Worm (Caenorhabditis elegans) whole organism, early embryonic: ENCODE measurements around the gene clec-82.

Experiments used
- B0310.2 ChIP-seq: sonication (generic microtip); optimal IDR thresholded peaks from 2 replicates; lab custom pipeline; 2016; ENCODE audit warnings: mild to moderate bottlenecking, missing genetic modification characterization, missing compliant biosample characterization
- F13C5.2 ChIP-seq: sonication (generic microtip); optimal IDR thresholded peaks from 2 replicates; lab custom pipeline; 2017; ENCODE audit warnings: mild to moderate bottlenecking, missing genetic modification characterization, inconsistent platforms, missing compliant biosample characterization
- aly-1 ChIP-seq: sonication (generic microtip); optimal IDR thresholded peaks from 2 replicates; lab custom pipeline; 2016; ENCODE audit warnings: missing genetic modification characterization, missing compliant biosample characterization
- ama-1 ChIP-seq: fragments of 150-350 bp; optimal IDR thresholded peaks from 2 replicates; lab custom pipeline; 2014
- ceh-13 ChIP-seq: fragments of 200-800 bp; sonication (Bioruptor generic); optimal IDR thresholded peaks from 2 replicates; lab custom pipeline; 2018; ENCODE audit warnings: mild to moderate bottlenecking, missing genetic modification characterization, missing compliant biosample characterization
- ceh-36 ChIP-seq: sonication (generic microtip); optimal IDR thresholded peaks from 2 replicates; lab custom pipeline; 2016; ENCODE audit warnings: missing genetic modification characterization, inconsistent platforms, missing compliant biosample characterization
- ets-7 ChIP-seq: sonication (generic microtip); optimal IDR thresholded peaks from 2 replicates; lab custom pipeline; 2016; ENCODE audit warnings: missing genotype, missing genetic modification characterization, missing compliant biosample characterization
- flt-1 ChIP-seq: fragments of 200-800 bp; sonication (Bioruptor generic); IDR thresholded peaks from 2 replicates; pipeline ENCODE4 v1.3.6; 2022; ENCODE audit warnings: missing genetic modification characterization, missing compliant biosample characterization
- hmbx-1 ChIP-seq: sonication (generic microtip); optimal IDR thresholded peaks from 2 replicates; lab custom pipeline; 2016; ENCODE audit warnings: mild to moderate bottlenecking, missing genetic modification characterization, missing compliant biosample characterization
- hmg-4 ChIP-seq: fragments of 200-800 bp; sonication (Bioruptor generic); optimal IDR thresholded peaks from 2 replicates; lab custom pipeline; 2018; ENCODE audit warnings: mild to moderate bottlenecking, missing genetic modification characterization, missing compliant biosample characterization
- hnd-1 ChIP-seq: sonication (generic microtip); optimal IDR thresholded peaks from 2 replicates; lab custom pipeline; 2016; ENCODE audit warnings: missing genetic modification characterization, missing compliant biosample characterization
- pes-1 ChIP-seq: fragments of 200-800 bp; sonication (Bioruptor generic); IDR thresholded peaks from 2 replicates; pipeline ENCODE4 v1.3.6; 2022; ENCODE audit warnings: missing genetic modification reagents, missing genetic modification characterization, missing compliant biosample characterization
- scrt-1 ChIP-seq: fragments of 200-800 bp; sonication (Bioruptor generic); IDR thresholded peaks from 2 replicates; pipeline ENCODE4 v1.3.6; 2022; ENCODE audit warnings: missing genetic modification characterization, missing compliant biosample characterization
- sea-1 ChIP-seq: fragments of 200-800 bp; sonication (Bioruptor generic); conservative IDR thresholded peaks from 2 replicates; pipeline ENCODE4 v1.3.6; 2022; ENCODE audit warnings: missing genetic modification characterization, missing compliant biosample characterization
- tbx-11 ChIP-seq: fragments of 200-800 bp; sonication (Bioruptor generic); IDR thresholded peaks from 2 replicates; pipeline ENCODE4 v1.3.6; 2022; ENCODE audit warnings: missing genetic modification characterization, missing compliant biosample characterization
- tbx-37 ChIP-seq: fragments of 200-800 bp; sonication (Bioruptor generic); conservative IDR thresholded peaks from 2 replicates; pipeline ENCODE4 v1.3.6; 2022; ENCODE audit warnings: missing genetic modification reagents, missing genetic modification characterization, missing compliant biosample characterization
- tra-4 ChIP-seq: sonication (generic microtip); optimal IDR thresholded peaks from 2 replicates; lab custom pipeline; 2017; ENCODE audit warnings: missing genetic modification characterization, missing compliant biosample characterization

Gene clec-82

ce11 chrIV:2819633-2820032 lies 15.8 kb upstream of the clec-82 start, which contains the start of gene Y54G2A.13:
Gene Y54G2A.13 (minus strand): TSS chrIV:2819733.
- TF ChIP-seq tra-4 (tag; lab: Kevin White, UChicago) (no peak), tbx-11 (GFP tag; lab: Robert Waterston, UW) (no peak), hmg-4 (no peak), aly-1 (no peak), F13C5.2 (tag; lab: Kevin White, UChicago) (no peak), ceh-36 (no peak), sea-1 (GFP tag; lab: Robert Waterston, UW) (no peak), hmbx-1 (tag; lab: Kevin White, UChicago) (no peak), B0310.2 (no peak), ceh-13 (no peak), pes-1 (GFP tag; lab: Robert Waterston, UW) (no peak), flt-1 (no peak), hnd-1 (tag; lab: Kevin White, UChicago) (no peak), ets-7 (tag; lab: Kevin White, UChicago) (no peak), tbx-37 (GFP tag; lab: Robert Waterston, UW) (no peak), ama-1 (lab: Kevin White, UChicago) (no peak), scrt-1 (GFP tag; lab: Robert Waterston, UW) (no peak)

ce11 chrIV:2820408-2820807 lies 15.1 kb upstream of the clec-82 start, which contains the start of gene Y54G2A.37:
Gene Y54G2A.37 (plus strand): TSS chrIV:2820708.
- TF ChIP-seq ets-7 (tag; lab: Kevin White, UChicago) (no peak), B0310.2 (no peak), ceh-13 (no peak), hmg-4 (no peak), hmbx-1 (tag; lab: Kevin White, UChicago) (no peak), tbx-11 (GFP tag; lab: Robert Waterston, UW) (no peak), sea-1 (GFP tag; lab: Robert Waterston, UW) (no peak), tra-4 (tag; lab: Kevin White, UChicago) (no peak)

- TF ChIP-seq pes-1 (GFP tag; lab: Robert Waterston, UW) (no peak), hmg-4 (no peak), aly-1 (no peak), hnd-1 (tag; lab: Kevin White, UChicago) (no peak), F13C5.2 (tag; lab: Kevin White, UChicago) (no peak), scrt-1 (GFP tag; lab: Robert Waterston, UW) (no peak), ceh-36 (no peak), ets-7 (tag; lab: Kevin White, UChicago) (no peak), tbx-11 (GFP tag; lab: Robert Waterston, UW) (no peak), ama-1 (lab: Kevin White, UChicago) (no peak), hmbx-1 (tag; lab: Kevin White, UChicago) (no peak), tbx-37 (GFP tag; lab: Robert Waterston, UW) (no peak), sea-1 (GFP tag; lab: Robert Waterston, UW) (no peak), tra-4 (tag; lab: Kevin White, UChicago) (no peak)
Observed at ce11 chrIV:2823446-2823845, 12.0 kb upstream of the clec-82 start, which contains the start of gene clec-80. Gene clec-80 (plus strand): TSS chrIV:2823746.

ce11 chrIV:2825460-2826103 lies 9.9 kb upstream of the clec-82 start:
- no peak for TF ChIP-seq hnd-1 (tag; lab: Kevin White, UChicago)
- TF ChIP-seq B0310.2: no peak
- TF ChIP-seq tbx-37 (GFP tag; lab: Robert Waterston, UW): no peak
- no peak for TF ChIP-seq hmg-4
- TF ChIP-seq pes-1 (GFP tag; lab: Robert Waterston, UW): no peak
- no peak for TF ChIP-seq sea-1 (GFP tag; lab: Robert Waterston, UW)
- TF ChIP-seq ceh-13: no peak
- no peak for TF ChIP-seq tbx-11 (GFP tag; lab: Robert Waterston, UW)
- TF ChIP-seq ceh-36: no peak
- TF ChIP-seq ama-1 (lab: Kevin White, UChicago): no peak
- TF ChIP-seq scrt-1 (GFP tag; lab: Robert Waterston, UW): no peak
- TF ChIP-seq ets-7 (tag; lab: Kevin White, UChicago): no peak

ce11 chrIV:2826335-2826734 lies 9.1 kb upstream of the clec-82 start:
- TF ChIP-seq F13C5.2 (tag; lab: Kevin White, UChicago): no peak
- TF ChIP-seq ceh-36: no peak
- no peak for TF ChIP-seq ets-7 (tag; lab: Kevin White, UChicago)
- no peak for TF ChIP-seq tra-4 (tag; lab: Kevin White, UChicago)

ce11 chrIV:2832587-2832986 lies 2.9 kb upstream of the clec-82 start, which contains the start of the genes Y54G2A.48 and pudl-1:
Gene Y54G2A.48 (minus strand): TSS chrIV:2832687.
Gene pudl-1 (plus strand): TSS chrIV:2832906.
- TF ChIP-seq sea-1 (GFP tag; lab: Robert Waterston, UW): no peak
- no peak for TF ChIP-seq pes-1 (GFP tag; lab: Robert Waterston, UW)
- TF ChIP-seq B0310.2: no peak
- no peak for TF ChIP-seq tbx-11 (GFP tag; lab: Robert Waterston, UW)
- no peak for TF ChIP-seq hnd-1 (tag; lab: Kevin White, UChicago)
- no peak for TF ChIP-seq tbx-37 (GFP tag; lab: Robert Waterston, UW)
- no peak for TF ChIP-seq tra-4 (tag; lab: Kevin White, UChicago)
- TF ChIP-seq ceh-13: no peak
- no peak for TF ChIP-seq hmg-4
- TF ChIP-seq flt-1: no peak
- TF ChIP-seq scrt-1 (GFP tag; lab: Robert Waterston, UW): no peak
- TF ChIP-seq F13C5.2 (tag; lab: Kevin White, UChicago): no peak
- TF ChIP-seq ama-1 (lab: Kevin White, UChicago): no peak
- no peak for TF ChIP-seq ets-7 (tag; lab: Kevin White, UChicago)
- TF ChIP-seq hmbx-1 (tag; lab: Kevin White, UChicago): no peak
- no peak for TF ChIP-seq ceh-36
- TF ChIP-seq aly-1: no peak

ce11 chrIV:2834516-2834915 lies 948 bp upstream of the clec-82 start, which contains the start of gene pudl-2:
Gene pudl-2 (plus strand): TSS chrIV:2834816.
- TF ChIP-seq flt-1: no peak
- TF ChIP-seq ceh-13: no peak
- no peak for TF ChIP-seq tbx-11 (GFP tag; lab: Robert Waterston, UW)
